Worm (Caenorhabditis elegans) whole organism, L4 larva: Measurements from ENCODE around the gene Y43C5B.3.

ENCODE experiments used
- daf-16 ChIP-seq, 3 experiments: sonication (generic microtip); optimal IDR thresholded peaks; 2 replicates each; lab custom pipeline; 2016 to 2017; ENCODE audit warnings: missing genetic modification characterization in 3 of 3, missing genetic modification reagents in 3 of 3, mild to moderate bottlenecking in 2 of 3, missing compliant biosample characterization in 2 of 3, missing biosample characterization in 1 of 3, moderate library complexity in 1 of 3
- nhr-25 ChIP-seq: sonication (generic microtip); optimal IDR thresholded peaks from 2 replicates; lab custom pipeline; 2017; ENCODE audit warnings: missing genetic modification characterization, mild to moderate bottlenecking, missing compliant biosample characterization, antibody characterized with exemption, moderate library complexity, borderline replicate concordance; ENCODE audit not compliant: insufficient read depth
- unc-39 ChIP-seq: sonication (generic microtip); optimal IDR thresholded peaks from 2 replicates; lab custom pipeline; 2017; ENCODE audit warnings: missing biosample characterization, missing genetic modification characterization

- no peak for TF ChIP-seq unc-39 (tag; lab: Kevin White, UChicago)
- TF ChIP-seq daf-16 (GFP tag; optimal IDR thresholded peaks at IDR 0.05; lab: Kevin White, UChicago): no peak
- no peak for TF ChIP-seq daf-16 (tag; optimal IDR thresholded peaks at IDR 0.05; lab: Kevin White, UChicago)
- TF ChIP-seq nhr-25 (tag; lab: Kevin White, UChicago): no peak
Observed at ce11 chrIV:10357072-10357471, 6.7 kb downstream of the Y43C5B.3 start, which contains the start of gene R11A8.1.
